Worm (Caenorhabditis elegans): Measurements from ENCODE around the gene ubh-4.

Gene ubh-4

ce11 chrII:8015483-8015938, 23.9 kb downstream of the ubh-4 start (continued):
- peak; percentile 31 for TF ChIP-seq lin-40 (tag; optimal IDR thresholded peaks at IDR 0.05)
- 0 out of 2 replicates have a peak, but pooled peaks have one; percentile 14 for TF ChIP-seq egl-44 (GFP tag; IDR thresholded peaks at IDR 0.05)
- TF ChIP-seq dox-1 (GFP tag; IDR thresholded peaks at IDR 0.05), result peak; percentile 88
- TF ChIP-seq die-1 (tag; optimal IDR thresholded peaks at IDR 0.05), result peak; percentile 20
- TF ChIP-seq aptf-2 (GFP tag; conservative IDR thresholded peaks at IDR 0.05), result peak; percentile 76; the same call in 1 of the 2 replicates
- peak; percentile 64 for TF ChIP-seq hmg-1.2 (GFP tag; IDR thresholded peaks at IDR 0.05)
- no peak for TF ChIP-seq rpc-1 (optimal IDR thresholded peaks at IDR 0.05)
- no peak for TF ChIP-seq rpc-1 (tag; optimal IDR thresholded peaks at IDR 0.05)
- TF ChIP-seq F23B12.7 (tag; optimal IDR thresholded peaks at IDR 0.05; ENCODE audit: insufficient read depth), result no peak
- no peak for TF ChIP-seq bed-2 (GFP tag; IDR thresholded peaks at IDR 0.05)
- peak; percentile 90 for TF ChIP-seq lsl-1 (GFP tag; optimal IDR thresholded peaks at IDR 0.05)

DNA sequence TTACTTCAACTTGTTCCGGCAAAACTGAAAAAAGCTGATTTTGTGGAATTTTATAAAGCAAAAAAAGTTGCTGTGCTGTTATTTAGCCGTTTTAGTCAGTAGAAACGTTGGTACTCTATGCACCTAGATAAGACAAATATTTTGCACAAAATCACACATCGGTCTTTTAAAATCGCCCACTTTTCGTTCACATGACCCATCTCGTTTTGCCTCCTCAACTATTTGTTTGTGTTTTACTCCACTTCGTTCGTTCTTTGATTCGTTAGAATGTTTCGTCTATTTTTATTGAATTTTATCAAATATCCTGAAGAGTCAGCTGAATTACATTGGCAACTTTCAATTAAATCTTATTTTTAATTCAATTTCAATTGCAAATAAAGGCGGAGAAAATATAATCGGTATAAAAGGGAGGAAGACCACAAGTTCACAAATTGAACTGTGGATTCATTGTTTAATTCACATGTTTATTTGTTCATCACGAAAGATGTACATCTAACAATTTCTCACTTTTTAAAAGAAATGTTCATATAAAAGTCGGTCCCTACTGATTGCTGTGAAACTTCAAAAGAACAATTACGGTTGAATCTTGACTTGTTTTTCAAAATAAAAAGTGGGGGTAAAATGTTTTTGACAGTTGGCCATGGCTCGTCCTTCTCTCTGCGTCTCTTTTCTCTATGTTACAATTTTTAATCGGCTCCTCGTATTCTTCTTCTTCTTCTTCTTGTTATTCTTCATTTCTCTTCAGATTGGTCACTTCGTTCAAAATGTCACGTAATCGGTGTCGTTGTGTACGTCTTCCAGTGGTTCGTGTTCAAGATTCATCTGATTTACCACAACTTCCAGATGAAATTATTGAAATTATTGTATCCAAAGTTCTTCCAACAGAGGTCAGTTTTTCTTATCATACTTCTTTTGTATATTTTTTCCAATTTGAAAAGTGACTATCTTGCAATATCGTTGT, 27.0 kb downstream of the ubh-4 start, which contains the start of gene DH11.2:
DH11.2 (plus strand) TSS at position 746 of the 961 bp plus-strand sequence.
- TF ChIP-seq ztf-26 (tag; optimal IDR thresholded peaks at IDR 0.05) (no peak), nfya-1 (tag; optimal IDR thresholded peaks at IDR 0.05; ENCODE audit: borderline replicate concordance, insufficient read depth) (no peak), Y53F4B.3 (GFP tag; IDR thresholded peaks at IDR 0.05) (no peak), F52B5.7 (tag; optimal IDR thresholded peaks at IDR 0.05) (no peak), tbx-9 (tag; optimal IDR thresholded peaks at IDR 0.05; ENCODE audit: borderline replicate concordance) (no peak), nhr-80 (tag; optimal IDR thresholded peaks at IDR 0.05) (peak; percentile 42), Y79H2A.3 (GFP tag; conservative IDR thresholded peaks at IDR 0.05) (no peak), egl-44 (GFP tag; IDR thresholded peaks at IDR 0.05) (no peak), B0261.1 (tag; optimal IDR thresholded peaks at IDR 0.05) (no peak), ccch-3 (GFP tag; optimal IDR thresholded peaks at IDR 0.05) (no peak), fkh-3 (tag; optimal IDR thresholded peaks at IDR 0.05) (no peak), tlf-1 (GFP tag; optimal IDR thresholded peaks at IDR 0.05) (peak; percentile 15), ama-1 (optimal IDR thresholded peaks at IDR 0.05) (peak; percentile 84), ama-1 (GFP tag; optimal IDR thresholded peaks at IDR 0.05) (no peak)

DNA sequence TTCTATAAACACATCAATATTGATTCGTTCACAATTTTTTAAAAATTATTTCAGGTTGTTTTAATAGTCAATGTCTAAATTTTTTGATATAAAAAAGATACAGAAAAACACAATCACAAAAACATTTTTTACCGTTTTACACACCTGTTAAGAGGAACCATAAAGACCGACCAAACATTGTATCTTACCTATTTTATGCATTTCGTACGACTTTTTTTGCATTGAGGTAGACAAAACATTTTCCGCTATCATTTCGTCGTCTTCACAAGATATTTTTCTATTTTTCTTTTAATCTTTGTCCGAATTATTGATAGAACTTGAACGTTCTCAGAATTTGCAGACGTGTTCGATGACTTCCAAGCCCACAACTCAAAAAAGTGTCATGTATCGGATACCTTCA, 31.1 kb downstream of the ubh-4 start, which contains the start of gene glna-2:
glna-2 (plus strand) TSS at position 301 of the 400 bp plus-strand sequence.
- no peak for TF ChIP-seq tbx-9 (tag; optimal IDR thresholded peaks at IDR 0.05; ENCODE audit: borderline replicate concordance)
- no peak for TF ChIP-seq dox-1 (GFP tag; IDR thresholded peaks at IDR 0.05)
- TF ChIP-seq Y53G8AR.9 (GFP tag; conservative IDR thresholded peaks at IDR 0.05), result no peak
- TF ChIP-seq xnd-1 (tag; optimal IDR thresholded peaks at IDR 0.05), result no peak
- TF ChIP-seq madf-3 (GFP tag; IDR thresholded peaks at IDR 0.05), result no peak
- no peak for TF ChIP-seq tbp1 (GFP tag; optimal IDR thresholded peaks at IDR 0.05)
- TF ChIP-seq lin-35 (GFP tag; optimal IDR thresholded peaks at IDR 0.05), result no peak
- TF ChIP-seq ceh-40 (GFP tag; IDR thresholded peaks at IDR 0.05), result no peak
- TF ChIP-seq pbrm-1 (GFP tag; IDR thresholded peaks at IDR 0.05), result no peak
- no peak for TF ChIP-seq ztf-26 (tag; optimal IDR thresholded peaks at IDR 0.05)
- no peak for TF ChIP-seq rcor-1 (GFP tag; IDR thresholded peaks at IDR 0.05)
- TF ChIP-seq fkh-3 (tag; optimal IDR thresholded peaks at IDR 0.05), result no peak
- no peak for TF ChIP-seq bed-2 (GFP tag; IDR thresholded peaks at IDR 0.05)

DNA sequence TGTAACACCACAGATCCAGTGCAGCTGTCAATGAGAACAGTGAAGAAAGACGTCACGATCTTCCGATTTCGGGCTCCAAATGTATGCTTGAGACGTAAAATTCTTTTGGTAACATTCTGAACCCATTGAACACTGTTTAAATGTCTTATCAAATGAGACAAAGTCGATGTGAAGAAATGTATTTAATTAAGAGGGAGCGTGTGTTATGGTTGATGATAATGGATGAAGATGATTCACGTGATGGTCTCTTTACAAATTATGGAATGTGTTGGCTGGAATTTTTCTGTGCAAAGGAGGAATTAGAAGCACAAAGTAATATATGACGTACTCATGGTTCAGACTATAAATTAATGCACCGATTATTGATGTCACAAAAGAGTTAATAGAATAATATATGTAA, 32.4 kb downstream of the ubh-4 start:
- TF ChIP-seq lin-54 (GFP tag; optimal IDR thresholded peaks at IDR 0.05) (no peak), madf-3 (GFP tag; IDR thresholded peaks at IDR 0.05) (no peak), sdz-38 (tag; optimal IDR thresholded peaks at IDR 0.05) (no peak), pha-4 (tag; optimal IDR thresholded peaks at IDR 0.05) (no peak), tbp1 (GFP tag; optimal IDR thresholded peaks at IDR 0.05) (no peak), ceh-91 (GFP tag; IDR thresholded peaks at IDR 0.05) (no peak), bed-2 (GFP tag; IDR thresholded peaks at IDR 0.05) (no peak), B0035.1 (tag; optimal IDR thresholded peaks at IDR 0.05) (no peak), F10E7.11 (tag; optimal IDR thresholded peaks at IDR 0.05) (no peak), ets-4 (GFP tag; optimal IDR thresholded peaks at IDR 0.05) (no peak), dpff-1 (tag; optimal IDR thresholded peaks at IDR 0.05) (no peak), aptf-2 (GFP tag; conservative IDR thresholded peaks at IDR 0.05) (no peak), K12H6.12 (tag; optimal IDR thresholded peaks at IDR 0.05) (no peak), F49E8.2 (tag; optimal IDR thresholded peaks at IDR 0.05; ENCODE audit: insufficient read depth) (no peak), sea-2 (GFP tag; IDR thresholded peaks at IDR 0.05) (no peak)
